Fruit fly (Drosophila melanogaster) Kc167 (cell line): ENCODE data around the gene CG5707.

ENCODE experiments used
- h ChIP-seq: fragments of >200 bp; optimal IDR thresholded peaks from 3 replicates; lab custom pipeline; 2018; ENCODE audit warnings: missing external identifiers
- psq ChIP-seq: fragments of >200 bp; optimal IDR thresholded peaks from 2 replicates; lab custom pipeline; 2017; ENCODE audit warnings: missing external identifiers

DNA sequence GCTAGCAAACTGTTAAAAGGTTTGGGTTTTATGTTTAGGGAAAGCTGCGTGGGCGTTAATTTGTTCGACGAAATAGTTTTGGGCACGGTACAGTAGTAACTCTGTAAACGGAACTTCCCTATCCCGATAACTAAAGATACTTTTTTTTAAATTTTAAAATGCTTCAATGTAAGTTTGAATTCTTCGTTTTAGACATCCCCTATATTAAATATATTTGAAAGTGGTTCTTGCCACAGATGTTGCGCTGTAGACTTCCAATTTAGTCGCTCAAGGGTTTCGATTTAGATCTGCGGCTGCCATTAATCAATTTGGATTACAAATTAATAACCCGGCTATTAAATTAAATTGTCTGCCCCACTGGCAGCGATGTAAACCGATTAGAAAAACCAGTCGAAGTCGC, 49.6 kb downstream of the CG5707 start:
- TF ChIP-seq psq: no peak
- no peak for TF ChIP-seq h
